Worm (Caenorhabditis elegans) whole organism, early embryonic: Measurements from ENCODE around the gene yif-1.

Experiments used
- B0310.2 ChIP-seq: sonication (generic microtip); optimal IDR thresholded peaks from 2 replicates; lab custom pipeline; 2016; ENCODE audit warnings: mild to moderate bottlenecking, missing genetic modification characterization, missing compliant biosample characterization
- F13C5.2 ChIP-seq: sonication (generic microtip); optimal IDR thresholded peaks from 2 replicates; lab custom pipeline; 2017; ENCODE audit warnings: mild to moderate bottlenecking, missing genetic modification characterization, inconsistent platforms, missing compliant biosample characterization
- aly-1 ChIP-seq: sonication (generic microtip); optimal IDR thresholded peaks from 2 replicates; lab custom pipeline; 2016; ENCODE audit warnings: missing genetic modification characterization, missing compliant biosample characterization
- ama-1 ChIP-seq: fragments of 150-350 bp; optimal IDR thresholded peaks from 2 replicates; lab custom pipeline; 2014
- ceh-13 ChIP-seq: fragments of 200-800 bp; sonication (Bioruptor generic); optimal IDR thresholded peaks from 2 replicates; lab custom pipeline; 2018; ENCODE audit warnings: mild to moderate bottlenecking, missing genetic modification characterization, missing compliant biosample characterization
- ceh-36 ChIP-seq: sonication (generic microtip); optimal IDR thresholded peaks from 2 replicates; lab custom pipeline; 2016; ENCODE audit warnings: missing genetic modification characterization, inconsistent platforms, missing compliant biosample characterization
- ets-7 ChIP-seq: sonication (generic microtip); optimal IDR thresholded peaks from 2 replicates; lab custom pipeline; 2016; ENCODE audit warnings: missing genotype, missing genetic modification characterization, missing compliant biosample characterization
- flt-1 ChIP-seq: fragments of 200-800 bp; sonication (Bioruptor generic); IDR thresholded peaks from 2 replicates; pipeline ENCODE4 v1.3.6; 2022; ENCODE audit warnings: missing genetic modification characterization, missing compliant biosample characterization
- hmbx-1 ChIP-seq: sonication (generic microtip); optimal IDR thresholded peaks from 2 replicates; lab custom pipeline; 2016; ENCODE audit warnings: mild to moderate bottlenecking, missing genetic modification characterization, missing compliant biosample characterization
- hmg-4 ChIP-seq: fragments of 200-800 bp; sonication (Bioruptor generic); optimal IDR thresholded peaks from 2 replicates; lab custom pipeline; 2018; ENCODE audit warnings: mild to moderate bottlenecking, missing genetic modification characterization, missing compliant biosample characterization
- hnd-1 ChIP-seq: sonication (generic microtip); optimal IDR thresholded peaks from 2 replicates; lab custom pipeline; 2016; ENCODE audit warnings: missing genetic modification characterization, missing compliant biosample characterization
- pes-1 ChIP-seq: fragments of 200-800 bp; sonication (Bioruptor generic); IDR thresholded peaks from 2 replicates; pipeline ENCODE4 v1.3.6; 2022; ENCODE audit warnings: missing genetic modification reagents, missing genetic modification characterization, missing compliant biosample characterization
- scrt-1 ChIP-seq: fragments of 200-800 bp; sonication (Bioruptor generic); IDR thresholded peaks from 2 replicates; pipeline ENCODE4 v1.3.6; 2022; ENCODE audit warnings: missing genetic modification characterization, missing compliant biosample characterization
- sea-1 ChIP-seq: fragments of 200-800 bp; sonication (Bioruptor generic); conservative IDR thresholded peaks from 2 replicates; pipeline ENCODE4 v1.3.6; 2022; ENCODE audit warnings: missing genetic modification characterization, missing compliant biosample characterization
- tbx-11 ChIP-seq: fragments of 200-800 bp; sonication (Bioruptor generic); IDR thresholded peaks from 2 replicates; pipeline ENCODE4 v1.3.6; 2022; ENCODE audit warnings: missing genetic modification characterization, missing compliant biosample characterization
- tbx-37 ChIP-seq: fragments of 200-800 bp; sonication (Bioruptor generic); conservative IDR thresholded peaks from 2 replicates; pipeline ENCODE4 v1.3.6; 2022; ENCODE audit warnings: missing genetic modification reagents, missing genetic modification characterization, missing compliant biosample characterization
- tra-4 ChIP-seq: sonication (generic microtip); optimal IDR thresholded peaks from 2 replicates; lab custom pipeline; 2017; ENCODE audit warnings: missing genetic modification characterization, missing compliant biosample characterization

Gene yif-1

ce11 chrV:10041484-10041883 is 13.2 kb downstream of the yif-1 start:
- TF ChIP-seq B0310.2 (tag; lab: Kevin White, UChicago), result no peak
- TF ChIP-seq hnd-1, result no peak
- no peak for TF ChIP-seq tbx-37 (GFP tag; lab: Robert Waterston, UW)
- TF ChIP-seq hmg-4 (GFP tag; lab: Kevin White, UChicago), result no peak
- no peak for TF ChIP-seq F13C5.2
- TF ChIP-seq ama-1, result no peak
- no peak for TF ChIP-seq scrt-1
- TF ChIP-seq sea-1 (GFP tag; lab: Robert Waterston, UW), result no peak
- no peak for TF ChIP-seq ets-7 (tag; lab: Kevin White, UChicago)
- TF ChIP-seq hmbx-1 (tag; lab: Kevin White, UChicago), result no peak
- no peak for TF ChIP-seq pes-1 (GFP tag; lab: Robert Waterston, UW)
- TF ChIP-seq aly-1 (tag; lab: Kevin White, UChicago), result no peak
- no peak for TF ChIP-seq ceh-13 (GFP tag; lab: Kevin White, UChicago)
- no peak for TF ChIP-seq tra-4 (tag; lab: Kevin White, UChicago)
- no peak for TF ChIP-seq flt-1 (GFP tag; lab: Robert Waterston, UW)
- no peak for TF ChIP-seq tbx-11 (GFP tag; lab: Robert Waterston, UW)

ce11 chrV:10039837-10040236 is 14.9 kb downstream of the yif-1 start:
- TF ChIP-seq ets-7 (tag; lab: Kevin White, UChicago) (no peak), tbx-11 (GFP tag; lab: Robert Waterston, UW) (no peak), F13C5.2 (peak; percentile 23), sea-1 (GFP tag; lab: Robert Waterston, UW) (peak; percentile 45; the same call in 1 of the 2 replicates), hmg-4 (GFP tag; lab: Kevin White, UChicago) (peak; percentile 47), B0310.2 (tag; lab: Kevin White, UChicago) (peak; percentile 2), tbx-37 (GFP tag; lab: Robert Waterston, UW) (0 out of 2 replicates have a peak, but pooled peaks have one; percentile 9), ama-1 (no peak), ceh-13 (GFP tag; lab: Kevin White, UChicago) (no peak), aly-1 (tag; lab: Kevin White, UChicago) (peak; percentile 21)

ce11 chrV:10037040-10037439 is 17.7 kb downstream of the yif-1 start, which contains the start of gene F57A8.1:
Gene F57A8.1 (plus strand): TSS chrV:10037340.
- TF ChIP-seq hnd-1, result no peak
- TF ChIP-seq pes-1 (GFP tag; lab: Robert Waterston, UW), result no peak
- TF ChIP-seq sea-1 (GFP tag; lab: Robert Waterston, UW), result no peak
- no peak for TF ChIP-seq hmbx-1 (tag; lab: Kevin White, UChicago)
- TF ChIP-seq tbx-37 (GFP tag; lab: Robert Waterston, UW), result no peak
- no peak for TF ChIP-seq F13C5.2

- TF ChIP-seq tra-4 (tag; lab: Kevin White, UChicago), result no peak
- TF ChIP-seq ama-1, result no peak
- TF ChIP-seq B0310.2 (tag; lab: Kevin White, UChicago), result no peak
- TF ChIP-seq hmg-4 (GFP tag; lab: Kevin White, UChicago), result peak; percentile 51
Observed at ce11 chrV:10036275-10036674, 18.4 kb downstream of the yif-1 start, which contains the start of gene T06E8.2. Gene T06E8.2 (minus strand): TSS chrV:10036413.

- TF ChIP-seq ets-7 (tag; lab: Kevin White, UChicago) (no peak), tra-4 (tag; lab: Kevin White, UChicago) (no peak), F13C5.2 (no peak), hnd-1 (no peak), ceh-36 (tag; lab: Kevin White, UChicago) (no peak), ama-1 (no peak)
Observed at ce11 chrV:10035586-10035985, 19.1 kb downstream of the yif-1 start.

ce11 chrV:10031384-10032171 is 23.1 kb downstream of the yif-1 start:
- TF ChIP-seq tbx-11 (GFP tag; lab: Robert Waterston, UW) (no peak), pes-1 (GFP tag; lab: Robert Waterston, UW) (peak; percentile 26; the same call in 1 of the 2 replicates), tbx-37 (GFP tag; lab: Robert Waterston, UW) (peak; percentile 57; the same call in 1 of the 2 replicates), ets-7 (tag; lab: Kevin White, UChicago) (no peak), ceh-13 (GFP tag; lab: Kevin White, UChicago) (no peak), hmbx-1 (tag; lab: Kevin White, UChicago) (no peak), F13C5.2 (peak; percentile 12), flt-1 (GFP tag; lab: Robert Waterston, UW) (no peak)

- TF ChIP-seq hnd-1, result no peak
- TF ChIP-seq B0310.2 (tag; lab: Kevin White, UChicago), result no peak
- no peak for TF ChIP-seq aly-1 (tag; lab: Kevin White, UChicago)
- no peak for TF ChIP-seq scrt-1
- TF ChIP-seq ets-7 (tag; lab: Kevin White, UChicago), result no peak
- no peak for TF ChIP-seq pes-1 (GFP tag; lab: Robert Waterston, UW)
- TF ChIP-seq ceh-13 (GFP tag; lab: Kevin White, UChicago), result no peak
- no peak for TF ChIP-seq tra-4 (tag; lab: Kevin White, UChicago)
- no peak for TF ChIP-seq hmg-4 (GFP tag; lab: Kevin White, UChicago)
- TF ChIP-seq ceh-36 (tag; lab: Kevin White, UChicago), result no peak
- TF ChIP-seq hmbx-1 (tag; lab: Kevin White, UChicago), result no peak
Observed at ce11 chrV:10030992-10031383, 23.7 kb downstream of the yif-1 start, which contains the start of gene acl-2. Gene acl-2 (minus strand): TSS chrV:10031092.
